Worm (Caenorhabditis elegans): ENCODE results near the gene F58E6.4.

F58E6.4 gene

DNA sequence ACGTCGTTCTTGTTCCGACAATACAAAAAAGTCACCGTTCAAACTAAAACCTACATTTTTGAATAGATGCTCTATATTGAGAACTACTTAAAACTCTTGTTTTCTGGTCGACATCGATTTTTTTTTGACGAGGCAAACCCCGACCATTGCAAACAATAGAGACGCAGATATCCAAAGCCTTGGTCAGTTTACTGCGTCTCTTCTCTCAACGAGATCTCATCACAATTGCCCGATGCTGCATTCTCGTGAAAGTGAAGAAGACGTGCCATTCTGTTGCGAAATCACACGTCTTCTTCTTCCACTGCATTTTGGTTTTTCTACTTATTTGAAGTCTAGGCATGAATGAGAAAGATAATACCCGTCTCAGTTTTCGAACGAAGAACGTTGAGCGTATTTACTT lies 45.8 kb downstream of the F58E6.4 start (continued):
- TF ChIP-seq efl-1 (optimal IDR thresholded peaks at IDR 0.05) (peak; percentile 41 to 55), efl-1 (GFP tag; optimal IDR thresholded peaks at IDR 0.05 in 1 of 2) (peak; percentile 13 to 85), hlh-4 (tag; optimal IDR thresholded peaks at IDR 0.05) (no peak), F16B12.6 (tag; optimal IDR thresholded peaks at IDR 0.05) (no peak)

DNA sequence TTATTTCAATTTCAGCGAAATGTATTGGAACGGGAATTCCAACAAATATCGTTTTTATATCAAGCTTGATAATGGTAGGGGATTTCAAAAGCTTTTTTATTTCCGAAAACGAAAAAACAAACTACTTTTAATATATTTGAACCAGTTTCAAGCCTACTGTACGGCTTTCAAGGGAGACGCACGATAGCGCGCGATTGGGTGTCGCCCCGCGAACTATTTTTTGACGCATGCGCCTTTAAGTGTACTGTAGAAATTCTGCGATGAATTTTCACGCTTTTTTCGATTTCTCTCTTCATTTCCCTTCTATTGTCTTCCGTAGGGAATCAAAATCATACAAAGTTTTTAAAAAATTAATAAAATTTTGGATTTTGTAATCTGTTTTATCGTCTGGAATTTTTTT lies 46.7 kb downstream of the F58E6.4 start:
- no peak for TF ChIP-seq mdl-1 (tag; optimal IDR thresholded peaks at IDR 0.05)
- TF ChIP-seq egl-27 (tag; optimal IDR thresholded peaks at IDR 0.05): no peak
- TF ChIP-seq sup-37 (GFP tag; optimal IDR thresholded peaks at IDR 0.05): no peak
- TF ChIP-seq egl-13 (tag; optimal IDR thresholded peaks at IDR 0.05): no peak
- TF ChIP-seq nhr-20 (tag; optimal IDR thresholded peaks at IDR 0.05): no peak
- TF ChIP-seq lin-35 (GFP tag; optimal IDR thresholded peaks at IDR 0.05): no peak
- no peak for TF ChIP-seq ama-1 (optimal IDR thresholded peaks at IDR 0.05)
- TF ChIP-seq hlh-17 (GFP tag; optimal IDR thresholded peaks at IDR 0.05; ENCODE audit: borderline replicate concordance): no peak
- TF ChIP-seq dpl-1 (GFP tag; optimal IDR thresholded peaks at IDR 0.05): no peak
- no peak for TF ChIP-seq snpc-4 (tag; optimal IDR thresholded peaks at IDR 0.05)
- no peak for TF ChIP-seq grh-1 (GFP tag; IDR thresholded peaks at IDR 0.05)
- no peak for TF ChIP-seq zip-4 (GFP tag; optimal IDR thresholded peaks at IDR 0.05)
- TF ChIP-seq vab-15 (tag; optimal IDR thresholded peaks at IDR 0.05): no peak
- no peak for TF ChIP-seq zag-1 (tag; optimal IDR thresholded peaks at IDR 0.05)
- no peak for TF ChIP-seq ceh-82 (tag; optimal IDR thresholded peaks at IDR 0.05)

DNA sequence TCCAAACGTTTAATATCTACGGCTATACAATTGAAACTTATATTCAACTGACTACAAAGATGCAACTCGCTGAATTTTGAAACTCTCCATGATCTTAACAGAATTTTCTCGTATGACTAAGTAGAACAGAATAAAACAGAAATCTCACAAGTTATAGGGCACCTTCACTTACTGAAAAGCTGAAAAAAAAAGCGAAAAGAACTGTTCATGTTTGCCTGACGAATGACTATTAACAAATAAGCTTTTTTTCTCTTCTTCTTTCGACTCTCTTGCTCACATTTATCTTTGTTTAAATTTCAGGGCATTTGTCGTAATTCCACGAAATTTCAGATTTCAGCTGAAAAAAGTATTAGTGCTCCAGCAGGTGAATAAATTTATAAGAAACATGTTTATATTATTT lies 47.5 kb downstream of the F58E6.4 start, which contains the start of gene xbx-6:
Gene xbx-6 (plus strand): TSS at position 301 of the 400 bp plus-strand sequence.
- TF ChIP-seq ceh-8 (GFP tag; optimal IDR thresholded peaks at IDR 0.05) (no peak), sptf-1 (tag; optimal IDR thresholded peaks at IDR 0.05) (no peak), ztf-11 (tag; optimal IDR thresholded peaks at IDR 0.05) (no peak), fkh-8 (tag; optimal IDR thresholded peaks at IDR 0.05) (no peak), hlh-4 (tag; optimal IDR thresholded peaks at IDR 0.05) (peak; percentile 57)

DNA sequence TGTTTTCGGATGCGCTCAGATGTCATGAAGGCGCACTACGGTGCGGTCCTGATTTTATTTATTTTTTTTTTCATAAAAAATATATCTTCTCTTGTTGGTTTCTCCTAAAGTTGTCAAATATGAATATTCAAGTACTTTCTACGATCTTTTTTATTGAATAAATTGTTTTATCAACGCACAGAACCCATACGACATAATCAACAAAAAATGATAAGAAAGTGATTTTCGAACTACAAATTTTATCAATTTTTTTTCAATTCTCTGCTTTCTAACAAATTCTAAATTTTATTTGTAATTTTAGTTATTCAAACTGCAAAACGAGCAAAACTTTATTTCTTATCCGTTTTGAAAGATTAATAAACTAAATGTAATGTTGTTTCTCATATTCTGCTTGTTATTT lies 48.3 kb downstream of the F58E6.4 start:
- peak; percentile 44 for TF ChIP-seq elt-2 (tag; optimal IDR thresholded peaks at IDR 0.05)
- TF ChIP-seq lir-3 (tag; optimal IDR thresholded peaks at IDR 0.05; ENCODE audit: poor library complexity): no peak
- no peak for TF ChIP-seq C16A3.4 (tag; optimal IDR thresholded peaks at IDR 0.05)
- TF ChIP-seq efl-3 (GFP tag; optimal IDR thresholded peaks at IDR 0.05): no peak
- TF ChIP-seq tlp-1 (tag; optimal IDR thresholded peaks at IDR 0.05): peak; percentile 29
- TF ChIP-seq skn-1 (tag; optimal IDR thresholded peaks at IDR 0.05): no peak
- TF ChIP-seq unc-86 (tag; optimal IDR thresholded peaks at IDR 0.05): no peak

Data from whole organism, L1 larva.